Worm (Caenorhabditis elegans) whole organism, dauer: ENCODE measurements around the gene ZK637.12.

Source experiments
- unc-62 ChIP-seq: sonication (generic microtip); optimal IDR thresholded peaks from 2 replicates; lab custom pipeline; 2017; ENCODE audit warnings: missing biosample characterization, missing genetic modification reagents, missing genetic modification characterization

Gene ZK637.12

DNA sequence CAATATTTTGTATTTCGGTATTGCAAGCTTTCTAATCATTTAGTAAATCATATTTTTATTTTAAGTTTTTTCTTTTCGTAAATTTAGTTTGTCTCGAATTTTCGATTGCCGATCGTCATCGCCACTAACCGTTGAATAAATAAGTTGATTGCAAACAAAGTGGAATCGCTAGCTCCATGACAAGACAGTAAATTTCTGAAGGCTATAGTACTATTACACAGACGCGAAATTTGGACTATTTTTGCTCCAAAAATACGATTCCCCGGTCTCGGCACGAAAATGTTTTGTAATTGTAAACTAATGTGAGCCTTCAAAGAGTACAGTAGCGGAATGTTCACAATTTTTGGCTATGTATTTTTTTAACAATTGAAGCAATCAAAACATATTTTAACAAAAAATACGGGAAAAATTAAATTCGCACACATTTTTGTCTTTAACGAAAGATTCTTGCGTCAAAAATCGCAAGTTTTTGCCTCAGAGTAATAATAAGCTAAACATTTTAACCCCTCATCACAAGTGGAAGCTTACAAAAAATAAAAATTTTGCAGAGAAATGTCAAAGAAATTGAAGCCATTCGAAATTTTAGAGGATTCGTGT is 12.3 kb upstream of the ZK637.12 start, which contains the start of gene tpk-1:
TSS of gene tpk-1 (plus strand) at position 547 of the 597 bp plus-strand sequence.
- TF ChIP-seq unc-62 (GFP tag; lab: Kevin White, UChicago): no peak

DNA sequence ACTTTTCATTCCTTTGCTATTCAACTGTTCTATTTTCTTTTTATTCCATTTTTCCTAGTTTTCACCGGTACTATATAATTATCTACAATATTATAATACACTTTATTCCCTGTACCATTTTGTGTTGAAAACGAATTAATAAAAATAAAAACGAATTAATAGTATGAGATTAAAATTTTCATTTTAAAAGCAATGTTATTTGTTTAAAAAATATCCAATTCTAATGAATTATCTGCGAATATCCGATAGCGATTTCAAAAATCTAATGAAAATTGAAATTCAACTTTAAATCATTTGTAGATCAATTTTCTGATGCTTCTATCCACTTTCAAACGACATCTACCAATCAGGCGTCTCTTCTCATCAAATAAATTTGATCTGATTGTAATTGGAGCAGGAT is 10.6 kb upstream of the ZK637.12 start, which contains the start of gene trxr-2:
TSS of gene trxr-2 (plus strand) at position 301 of the 400 bp plus-strand sequence.
- TF ChIP-seq unc-62 (GFP tag; lab: Kevin White, UChicago): no peak

DNA sequence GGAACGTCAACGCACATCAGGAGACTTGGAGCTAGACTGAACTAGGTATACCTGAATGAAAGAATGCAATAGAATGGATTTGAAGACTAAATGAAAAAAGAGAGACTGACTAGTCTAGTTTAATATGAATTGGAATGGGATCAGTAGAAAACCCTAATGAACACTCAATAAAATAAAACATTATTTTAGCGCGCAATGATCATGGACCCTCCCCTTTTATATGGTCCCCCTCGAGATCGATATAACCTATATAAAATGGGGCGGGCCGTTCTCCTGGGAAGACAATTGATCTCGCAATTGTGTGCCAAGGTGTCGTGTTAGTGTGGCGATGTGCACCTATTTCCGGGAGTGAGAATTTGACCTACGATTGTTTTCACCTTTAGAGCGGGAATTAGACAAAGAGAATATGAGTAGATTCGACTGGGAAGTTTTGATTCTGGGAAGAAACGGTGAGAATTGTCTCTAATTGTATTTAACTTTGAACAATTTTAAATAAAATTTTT is 6.1 kb upstream of the ZK637.12 start, which contains the start of gene cdc-25.3:
TSS of gene cdc-25.3 (minus strand) at position 51 of the 503 bp plus-strand sequence.
- TF ChIP-seq unc-62 (GFP tag; lab: Kevin White, UChicago): no peak

DNA sequence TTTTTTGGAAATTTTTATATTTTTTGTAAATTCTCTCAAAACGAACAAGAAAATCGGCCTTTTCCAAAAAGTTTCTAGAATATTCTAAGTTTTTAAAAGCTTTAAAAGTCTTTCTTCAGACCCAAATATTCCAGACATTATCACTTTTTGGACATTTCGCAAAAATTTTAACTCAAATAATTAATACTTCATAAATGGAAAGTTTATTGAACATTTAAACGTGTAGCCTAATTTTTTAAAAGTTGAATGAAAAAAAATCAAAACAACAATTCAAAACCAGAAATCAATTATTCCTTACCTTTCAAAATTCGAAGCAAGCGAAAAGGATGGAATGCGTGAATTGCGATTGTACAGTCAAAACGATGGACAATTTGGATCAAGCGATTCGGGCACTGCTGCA is 4.3 kb upstream of the ZK637.12 start, which contains the start of gene ZK637.15:
TSS of gene ZK637.15 (plus strand) at position 301 of the 400 bp plus-strand sequence.
- TF ChIP-seq unc-62 (GFP tag; lab: Kevin White, UChicago): no peak

DNA sequence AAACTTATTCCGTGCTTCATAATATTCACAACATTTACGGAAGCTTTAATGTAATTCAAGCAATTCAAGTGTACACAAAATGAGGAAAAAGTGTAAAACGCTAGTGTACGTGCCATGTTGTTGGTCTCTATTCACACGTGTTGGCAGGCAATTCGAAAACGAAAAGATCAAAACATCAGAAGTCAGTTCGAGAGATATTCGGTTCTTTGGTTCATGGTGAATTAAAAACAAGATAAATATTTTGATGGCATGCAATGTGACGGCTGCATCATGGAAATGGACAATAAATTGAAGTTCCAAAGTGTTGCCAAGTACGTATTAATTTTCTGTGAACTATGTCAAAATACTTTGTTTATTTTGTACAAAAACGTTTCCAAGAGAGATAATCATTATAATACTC is 2.0 kb upstream of the ZK637.12 start:
- no peak for TF ChIP-seq unc-62 (GFP tag; lab: Kevin White, UChicago)

DNA sequence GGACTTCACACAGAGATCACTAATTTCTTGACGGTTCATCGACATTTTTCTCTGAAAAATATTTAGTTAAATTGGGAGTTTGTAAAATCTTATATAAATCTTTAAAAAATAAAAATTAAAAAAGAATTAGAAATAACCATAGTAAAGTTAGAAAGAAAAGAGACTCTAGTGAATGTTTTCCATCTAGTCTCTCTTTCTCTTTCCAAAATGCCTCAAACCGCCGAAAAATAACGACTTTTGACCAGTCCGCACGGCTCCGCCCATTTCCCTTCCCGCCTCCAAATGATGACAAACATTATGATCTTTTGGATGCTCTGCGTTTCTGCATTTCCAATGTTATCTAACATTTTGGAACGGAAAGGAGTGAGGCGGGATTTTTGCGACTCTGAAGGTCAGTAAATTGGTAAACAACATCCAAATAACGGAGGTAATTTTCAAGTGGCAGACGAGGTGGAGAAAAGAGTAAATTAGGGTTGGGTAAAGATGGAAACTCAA is 750 bp upstream of the ZK637.12 start, which contains the start of gene glb-1:
TSS of gene glb-1 (minus strand) at position 51 of the 495 bp plus-strand sequence.
- TF ChIP-seq unc-62 (GFP tag; lab: Kevin White, UChicago): no peak

DNA sequence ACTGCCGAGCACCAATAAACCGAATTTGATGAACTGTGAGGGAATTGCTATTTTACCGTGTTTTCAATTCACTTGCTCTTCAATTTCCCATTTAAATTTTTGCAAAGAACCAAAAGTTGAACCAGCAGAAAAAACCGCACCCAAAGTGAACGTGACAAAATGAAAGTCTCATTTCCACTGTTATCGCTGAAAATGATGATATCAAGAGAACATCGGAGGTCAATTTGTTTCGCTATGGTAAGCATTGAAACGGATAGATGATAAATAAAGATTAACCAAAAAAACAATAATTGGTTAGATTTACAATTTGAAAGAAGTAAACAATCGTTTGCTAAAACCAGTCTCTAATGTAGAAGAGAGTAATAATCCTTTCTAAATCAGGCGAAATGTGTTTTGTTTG is 1.5 kb downstream of the ZK637.12 start:
- no peak for TF ChIP-seq unc-62 (GFP tag; lab: Kevin White, UChicago)

DNA sequence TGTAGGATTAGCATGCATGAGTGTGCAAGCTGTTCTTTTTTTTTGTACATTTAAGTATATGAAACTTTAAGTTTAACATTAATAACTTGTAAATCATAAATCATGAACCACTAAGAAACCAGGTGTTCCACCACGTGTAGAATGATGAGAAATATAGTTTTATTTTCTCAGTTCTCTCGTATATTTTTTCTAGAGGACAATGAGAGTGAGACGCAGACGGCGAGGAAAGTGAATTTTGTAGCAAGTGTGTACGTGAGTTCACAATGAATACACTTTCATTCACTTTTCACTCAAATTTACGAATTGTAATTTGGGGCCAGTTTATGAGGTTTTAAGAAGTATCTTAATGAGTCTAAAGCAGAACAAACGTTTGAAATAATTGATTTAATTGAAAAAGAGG is 2.5 kb downstream of the ZK637.12 start:
- TF ChIP-seq unc-62 (GFP tag; lab: Kevin White, UChicago): no peak

DNA sequence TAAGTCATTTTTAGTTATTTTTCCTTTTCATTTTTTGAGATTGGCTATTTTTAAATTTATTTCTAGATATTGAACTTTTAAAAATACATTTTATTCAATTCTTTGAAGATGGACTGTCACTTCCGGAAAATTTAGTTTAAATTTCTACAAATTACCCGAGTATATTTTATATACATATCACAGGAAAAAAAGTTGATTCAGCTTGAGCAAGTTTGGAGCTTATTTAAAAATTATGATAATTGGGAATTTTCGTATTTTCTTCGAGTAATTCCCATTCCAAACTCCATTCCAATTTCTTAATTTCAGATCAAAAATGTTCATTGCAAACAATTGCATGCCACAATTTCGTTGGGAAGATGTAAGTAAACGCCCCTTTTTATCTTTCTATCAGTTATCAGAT is 5.7 kb downstream of the ZK637.12 start, which contains the start of gene arrd-15:
TSS of gene arrd-15 (plus strand) at position 301 of the 400 bp plus-strand sequence.
- TF ChIP-seq unc-62 (GFP tag; lab: Kevin White, UChicago): no peak

DNA sequence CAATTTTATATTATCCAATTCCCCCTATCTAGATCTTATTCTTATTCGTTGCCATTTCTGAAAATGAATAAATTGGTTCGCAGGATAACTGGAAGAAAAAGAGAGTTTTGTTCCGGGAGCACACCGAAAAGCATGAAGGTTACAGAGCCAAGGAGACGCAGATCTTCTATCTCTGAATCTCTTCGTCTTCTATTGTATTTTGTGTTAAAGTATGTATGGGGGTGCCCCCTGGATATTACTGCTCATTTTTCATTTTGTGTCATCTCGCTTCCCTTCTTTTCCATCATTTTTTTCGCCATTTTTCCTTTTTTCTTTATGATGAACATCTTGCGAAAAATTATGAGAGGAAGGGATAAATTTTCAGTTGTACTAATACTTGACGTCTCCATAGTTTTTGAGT is 9.7 kb downstream of the ZK637.12 start:
- no peak for TF ChIP-seq unc-62 (GFP tag; lab: Kevin White, UChicago)

DNA sequence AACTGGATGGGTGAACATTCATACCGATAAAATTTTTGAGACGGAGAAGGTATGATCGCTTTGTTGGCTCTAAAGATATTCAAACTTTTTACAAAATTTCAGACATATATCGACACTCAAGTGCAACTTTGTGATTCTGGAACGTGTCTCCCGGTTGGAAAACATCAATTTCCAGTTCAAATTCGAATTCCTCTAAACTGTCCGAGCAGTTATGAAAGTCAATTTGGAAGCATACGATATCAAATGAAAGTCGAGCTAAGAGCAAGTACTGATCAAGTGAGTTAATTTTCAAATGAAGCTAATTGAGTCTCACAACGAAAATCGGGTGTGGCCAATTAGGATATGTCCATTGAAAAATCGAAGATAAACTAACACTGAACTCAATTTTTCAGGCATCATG is 10.3 kb downstream of the ZK637.12 start:
- no peak for TF ChIP-seq unc-62 (GFP tag; lab: Kevin White, UChicago)

DNA sequence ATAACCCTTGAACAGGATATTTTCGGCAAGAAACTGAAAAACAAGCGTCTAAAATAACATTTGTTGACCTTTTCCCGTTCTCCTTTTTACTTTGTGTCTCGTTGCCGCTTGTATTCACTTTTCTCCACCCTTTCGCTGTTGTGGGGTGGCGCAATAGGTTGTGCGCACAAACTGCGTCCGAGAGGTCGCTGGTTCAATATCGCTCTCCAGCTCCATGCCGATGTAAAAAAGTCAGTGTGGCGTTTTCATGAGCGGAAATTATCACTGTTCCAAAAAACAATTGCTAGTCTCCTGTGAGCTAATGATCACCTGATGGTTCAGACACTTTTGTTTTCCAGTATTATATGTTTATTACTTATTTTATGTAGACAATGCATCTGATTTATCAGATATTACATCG is 13.5 kb downstream of the ZK637.12 start:
- no peak for TF ChIP-seq unc-62 (GFP tag; lab: Kevin White, UChicago)

DNA sequence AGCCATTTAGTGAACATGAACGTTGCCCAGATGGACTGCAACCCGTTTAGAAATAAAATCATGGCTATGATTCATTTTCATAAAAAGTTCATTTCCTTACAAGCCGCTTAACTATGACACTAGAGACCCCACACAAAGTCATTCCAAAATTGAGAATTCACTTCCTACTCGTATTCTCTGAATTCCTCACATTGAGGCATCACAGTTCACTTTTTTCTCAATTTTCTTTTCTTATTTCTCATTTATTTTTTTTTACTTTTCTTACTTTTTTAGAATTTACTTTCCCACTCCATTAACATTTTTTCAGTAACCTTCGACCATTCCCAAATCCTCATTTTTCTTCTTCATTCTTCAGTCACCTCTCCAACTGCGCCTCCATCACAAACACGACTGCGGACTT is 20.3 kb downstream of the ZK637.12 start, which contains the start of gene dhrr-1:
TSS of gene dhrr-1 (plus strand) at position 301 of the 400 bp plus-strand sequence.
- no peak for TF ChIP-seq unc-62 (GFP tag; lab: Kevin White, UChicago)

DNA sequence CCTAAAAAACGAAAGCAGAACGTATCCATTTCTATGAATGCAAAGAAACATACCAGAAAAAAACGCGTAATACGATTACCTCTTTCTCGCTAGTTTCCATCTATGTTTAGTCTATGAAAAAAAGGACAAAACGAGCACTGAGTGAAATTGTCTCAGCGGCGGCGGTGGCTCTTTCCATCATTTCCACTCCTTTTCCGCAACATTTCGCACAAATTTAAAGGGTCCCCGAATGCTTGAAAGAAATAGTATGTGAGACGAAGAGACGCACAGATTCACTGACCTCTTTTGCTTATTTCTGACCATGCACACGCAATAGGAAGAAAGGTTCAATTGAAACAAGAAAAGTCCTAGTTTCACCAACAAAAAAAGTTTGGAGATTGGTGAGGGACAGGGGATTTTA is 22.2 kb downstream of the ZK637.12 start:
- no peak for TF ChIP-seq unc-62 (GFP tag; lab: Kevin White, UChicago)

DNA sequence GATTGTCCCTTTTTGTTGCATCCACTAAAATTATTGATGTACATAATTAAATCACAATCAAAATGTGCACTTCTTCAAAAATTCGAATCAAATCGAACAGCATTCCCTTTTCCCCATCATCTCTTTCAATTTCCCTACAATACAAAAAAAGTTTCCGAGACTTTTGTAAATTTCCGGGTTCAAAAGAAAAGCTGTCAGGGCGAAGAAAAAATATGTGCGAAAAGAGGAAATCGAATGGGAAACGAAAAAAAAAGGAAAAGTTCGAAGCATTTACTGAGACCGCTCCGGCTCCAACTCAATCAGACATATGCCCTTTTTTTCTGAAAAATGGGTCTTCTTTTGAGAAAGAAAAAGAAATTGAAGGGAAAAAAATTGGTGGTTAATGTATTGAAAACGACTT is 25.1 kb downstream of the ZK637.12 start:
- TF ChIP-seq unc-62 (GFP tag; lab: Kevin White, UChicago): no peak

DNA sequence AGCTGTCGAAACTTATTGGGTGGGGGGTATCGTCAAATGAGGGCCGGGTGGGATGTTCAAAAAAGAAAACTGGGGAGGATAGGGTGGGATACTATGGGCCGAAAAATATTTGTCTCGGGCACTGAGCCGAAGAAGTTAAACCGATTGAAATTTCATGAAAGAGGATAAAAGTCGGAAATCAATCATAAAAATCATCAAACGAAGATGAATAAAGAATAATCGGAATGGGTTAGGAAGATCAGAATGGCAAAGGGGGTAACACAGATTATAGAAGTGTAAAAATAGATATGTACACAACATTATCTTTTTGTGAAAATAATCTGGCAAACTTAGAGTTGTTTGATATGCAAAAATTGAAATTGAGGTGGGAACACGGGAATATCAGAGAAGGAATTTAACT is 31.5 kb downstream of the ZK637.12 start:
- no peak for TF ChIP-seq unc-62 (GFP tag; lab: Kevin White, UChicago)
